Worm (Caenorhabditis elegans): ENCODE data around the gene nhr-148.
"Not testable (repeated sequence)": the region's sequence is repeated elsewhere in the genome, so short reads cannot be mapped to it uniquely, and the experiment has no call there.

The nhr-148 gene

ce11 chrV:7330868-7331267 is 11.1 kb upstream of the nhr-148 start, which contains the start of gene F10G2.2:
TSS of gene F10G2.2 (plus strand) at chrV:7331168.
- no peak for TF ChIP-seq Y79H2A.3 (GFP tag; conservative IDR thresholded peaks at IDR 0.05)
- TF ChIP-seq die-1 (tag; optimal IDR thresholded peaks at IDR 0.05) = no peak
- TF ChIP-seq Y67H2A.10 (GFP tag; conservative IDR thresholded peaks at IDR 0.05) = no peak
- no peak for TF ChIP-seq hrde-1 (tag; optimal IDR thresholded peaks at IDR 0.05; ENCODE audit: borderline replicate concordance)
- no peak for TF ChIP-seq attf-5 (GFP tag; optimal IDR thresholded peaks at IDR 0.05)
- no peak for TF ChIP-seq hmg-1.2 (GFP tag; IDR thresholded peaks at IDR 0.05)
- no peak for TF ChIP-seq lag-1 (GFP tag; IDR thresholded peaks at IDR 0.05)

- TF ChIP-seq cebp-1 (GFP tag; IDR thresholded peaks at IDR 0.05) (no peak), cebp-1 (tag; optimal IDR thresholded peaks at IDR 0.05) (no peak), fkh-3 (tag; optimal IDR thresholded peaks at IDR 0.05) (no peak), let-607 (tag; optimal IDR thresholded peaks at IDR 0.05) (no peak), akir-1 (GFP tag; optimal IDR thresholded peaks at IDR 0.05) (no peak), egrh-3 (GFP tag; IDR thresholded peaks at IDR 0.05) (no peak), B0019.2 (GFP tag; conservative IDR thresholded peaks at IDR 0.05) (no peak), ztf-6 (GFP tag; IDR thresholded peaks at IDR 0.05) (no peak), F49E8.2 (tag; optimal IDR thresholded peaks at IDR 0.05; ENCODE audit: insufficient read depth) (no peak)
These were observed 9.7 kb upstream of the nhr-148 start, which contains the start of gene F10G2.1 for ce11 chrV:7332253-7332652. TSS of gene F10G2.1 (plus strand) at chrV:7332553.

ce11 chrV:7337218-7337617 is 4.7 kb upstream of the nhr-148 start, which contains the start of gene F10G2.7:
TSS of gene F10G2.7 (minus strand) at chrV:7337318.
- not testable (repeated sequence) for TF ChIP-seq nhr-120 (GFP tag; IDR thresholded peaks at IDR 0.05); B0336.3 (GFP tag; IDR thresholded peaks at IDR 0.05); lir-1 (GFP tag; conservative IDR thresholded peaks at IDR 0.05)

ce11 chrV:7339831-7340230 is 2.1 kb upstream of the nhr-148 start, which contains the start of gene srh-187:
TSS of gene srh-187 (minus strand) at chrV:7339931.
- TF ChIP-seq mel-28 (tag; optimal IDR thresholded peaks at IDR 0.05; ENCODE audit: borderline replicate concordance) (no peak), bed-1 (GFP tag; IDR thresholded peaks at IDR 0.05) (no peak), lsl-1 (GFP tag; optimal IDR thresholded peaks at IDR 0.05) (no peak), ceh-40 (GFP tag; IDR thresholded peaks at IDR 0.05) (no peak), lin-35 (GFP tag; optimal IDR thresholded peaks at IDR 0.05) (no peak), nhr-120 (GFP tag; IDR thresholded peaks at IDR 0.05) (no peak), rpc-1 (optimal IDR thresholded peaks at IDR 0.05) (no peak), rpc-1 (tag; optimal IDR thresholded peaks at IDR 0.05) (no peak), F52B5.7 (tag; optimal IDR thresholded peaks at IDR 0.05) (no peak), nhr-27 (tag; optimal IDR thresholded peaks at IDR 0.05) (no peak), ztf-25 (GFP tag; IDR thresholded peaks at IDR 0.05) (no peak), nfya-1 (tag; optimal IDR thresholded peaks at IDR 0.05; ENCODE audit: borderline replicate concordance, insufficient read depth) (no peak)

ce11 chrV:7343522-7343921 is 1.6 kb downstream of the nhr-148 start, which contains the start of gene srh-244:
TSS of gene srh-244 (plus strand) at chrV:7343822.
- TF ChIP-seq ccch-3 (GFP tag; optimal IDR thresholded peaks at IDR 0.05) = no peak

All from whole organism, young adult.